Worm (Caenorhabditis elegans): Measurements from ENCODE around the gene K12H4.2.

ce11 chrIII:8013582-8013981 lies 33.9 kb upstream of the K12H4.2 start:
- TF ChIP-seq snpc-4 (tag; optimal IDR thresholded peaks at IDR 0.05) (no peak), nhr-23 (tag; optimal IDR thresholded peaks at IDR 0.05) (no peak), egl-27 (tag; optimal IDR thresholded peaks at IDR 0.05) (no peak), ZK546.5 (tag; optimal IDR thresholded peaks at IDR 0.05) (no peak), nhr-76 (tag; optimal IDR thresholded peaks at IDR 0.05) (no peak), unc-62 (GFP tag; optimal IDR thresholded peaks at IDR 0.05) (no peak), ceh-16 (tag; optimal IDR thresholded peaks at IDR 0.05) (no peak), ztf-4 (tag; optimal IDR thresholded peaks at IDR 0.05) (no peak), lin-15B (tag; optimal IDR thresholded peaks at IDR 0.05) (no peak), ztf-11 (tag; optimal IDR thresholded peaks at IDR 0.05) (no peak)

Data from whole organism, L3 larva.